Fruit fly (Drosophila melanogaster) whole organism, embryonic: ENCODE measurements around the gene Sfp23F.

Experiments used
- Ada2b ChIP-seq: fragments of 200-800 bp; sonication (Bioruptor generic); IDR thresholded peaks from 2 replicates; pipeline ENCODE4 v1.3.6; 2022; ENCODE audit warnings: missing biosample characterization, missing genetic modification characterization
- Aef1 ChIP-seq: fragments of 200-800 bp; sonication (Bioruptor generic); IDR thresholded peaks from 3 replicates; pipeline ENCODE4 v1.3.6; 2022; ENCODE audit warnings: missing biosample characterization, missing genetic modification characterization
- C15 ChIP-seq: fragments of 200-800 bp; sonication (Bioruptor generic); IDR thresholded peaks from 3 replicates; pipeline ENCODE4 v1.3.6; 2022; ENCODE audit warnings: missing biosample characterization, missing genetic modification characterization
- CG10366 ChIP-seq: fragments of 200-800 bp; sonication (Bioruptor generic); IDR thresholded peaks from 2 replicates; pipeline ENCODE4 v1.3.6; 2022; ENCODE audit warnings: missing biosample characterization, missing genetic modification characterization
- CG10431 ChIP-seq: fragments of 200-800 bp; sonication (Bioruptor generic); optimal IDR thresholded peaks from 3 replicates; lab custom pipeline; 2018; ENCODE audit warnings: missing biosample characterization, mild to moderate bottlenecking, missing genetic modification characterization
- CG10565 ChIP-seq: fragments of 200-800 bp; sonication (Bioruptor generic); optimal IDR thresholded peaks from 3 replicates; lab custom pipeline; 2016; ENCODE audit warnings: missing biosample characterization, mild to moderate bottlenecking, missing genetic modification characterization
- CG11085 ChIP-seq: fragments of 200-800 bp; sonication (Bioruptor generic); IDR thresholded peaks from 2 replicates; pipeline ENCODE4 v1.3.6; 2022; ENCODE audit warnings: missing biosample characterization, missing genetic modification characterization
- CG11247 ChIP-seq: fragments of 200-800 bp; sonication (Bioruptor generic); IDR thresholded peaks from 2 replicates; pipeline ENCODE4 v1.3.6; 2022; ENCODE audit warnings: missing biosample characterization, missing genetic modification characterization
- CG11560 ChIP-seq: fragments of 200-800 bp; sonication (Bioruptor generic); IDR thresholded peaks from 3 replicates; pipeline ENCODE4 v1.3.6; 2022; ENCODE audit warnings: missing biosample characterization, missing genetic modification characterization
- CG13296 ChIP-seq: fragments of 200-800 bp; sonication (Bioruptor generic); optimal IDR thresholded peaks from 3 replicates; lab custom pipeline; 2018; ENCODE audit warnings: missing biosample characterization, mild to moderate bottlenecking, missing genetic modification characterization
- CG14667 ChIP-seq: fragments of 200-800 bp; sonication (Bioruptor generic); IDR thresholded peaks from 2 replicates; pipeline ENCODE4 v1.3.6; 2022; ENCODE audit warnings: missing biosample characterization, missing genetic modification characterization
- CG15479 ChIP-seq: fragments of 200-800 bp; sonication (Bioruptor generic); optimal IDR thresholded peaks from 3 replicates; lab custom pipeline; 2019; ENCODE audit warnings: missing biosample characterization, mild to moderate bottlenecking, missing genetic modification characterization, moderate library complexity
- CG15514 ChIP-seq: fragments of 200-800 bp; sonication (Bioruptor generic); optimal IDR thresholded peaks from 3 replicates; lab custom pipeline; 2017; ENCODE audit warnings: missing biosample characterization, missing genetic modification characterization, mild to moderate bottlenecking, moderate library complexity, missing genetic modification reagents
- CG17186 ChIP-seq: fragments of 200-800 bp; sonication (Bioruptor generic); optimal IDR thresholded peaks from 3 replicates; lab custom pipeline; 2017; ENCODE audit warnings: missing biosample characterization, missing genetic modification reagents, missing genetic modification characterization
- CG17359 ChIP-seq: fragments of 200-800 bp; sonication (Bioruptor generic); optimal IDR thresholded peaks from 3 replicates; lab custom pipeline; 2018; ENCODE audit warnings: missing biosample characterization, mild to moderate bottlenecking, missing genetic modification characterization, moderate library complexity
- CG2116 ChIP-seq: fragments of 200-800 bp; sonication (Bioruptor generic); optimal IDR thresholded peaks from 3 replicates; lab custom pipeline; 2018; ENCODE audit warnings: missing biosample characterization, mild to moderate bottlenecking, missing genetic modification characterization
- CG31388 ChIP-seq: fragments of 200-800 bp; sonication (Bioruptor generic); optimal IDR thresholded peaks from 2 replicates; lab custom pipeline; 2016; ENCODE audit warnings: missing biosample characterization, missing genetic modification characterization
- CG32772 ChIP-seq: fragments of 200-800 bp; sonication (Bioruptor generic); IDR thresholded peaks from 2 replicates; pipeline ENCODE4 v1.3.6; 2022; ENCODE audit warnings: missing biosample characterization, missing genetic modification characterization
- CG33557 ChIP-seq: fragments of 200-800 bp; sonication (Bioruptor generic); optimal IDR thresholded peaks from 2 replicates; lab custom pipeline; 2019; ENCODE audit warnings: missing biosample characterization, mild to moderate bottlenecking, missing genetic modification characterization, moderate library complexity
- CG4730 ChIP-seq: fragments of 200-800 bp; sonication (Bioruptor generic); IDR thresholded peaks from 2 replicates; pipeline ENCODE4 v1.3.6; 2022; ENCODE audit warnings: missing biosample characterization, missing genetic modification characterization
- CG6854 ChIP-seq: fragments of 200-800 bp; sonication (Bioruptor generic); optimal IDR thresholded peaks from 3 replicates; lab custom pipeline; 2017; ENCODE audit warnings: missing biosample characterization, mild to moderate bottlenecking, missing genetic modification characterization
- CG7372 ChIP-seq: fragments of 200-800 bp; sonication (Bioruptor generic); IDR thresholded peaks from 2 replicates; pipeline ENCODE4 v1.3.6; 2022; ENCODE audit warnings: missing biosample characterization, missing genetic modification characterization
- Dbx ChIP-seq: fragments of 200-800 bp; sonication (Bioruptor generic); IDR thresholded peaks from 3 replicates; pipeline ENCODE4 v1.3.6; 2022; ENCODE audit warnings: missing biosample characterization, missing genetic modification characterization
- Dfd ChIP-seq, 2 experiments: fragments of >200 bp; optimal IDR thresholded peaks; 2 replicates each; lab custom pipeline; 2017; ENCODE audit warnings: missing biosample characterization in 2 of 2, missing genetic modification characterization in 2 of 2
- Fer1 ChIP-seq: fragments of 200-800 bp; sonication (Bioruptor generic); optimal IDR thresholded peaks from 2 replicates; lab custom pipeline; 2017; ENCODE audit warnings: missing biosample characterization, mild to moderate bottlenecking, missing genetic modification characterization
- HHEX ChIP-seq: fragments of 200-800 bp; sonication (Bioruptor generic); optimal IDR thresholded peaks from 3 replicates; lab custom pipeline; 2017; ENCODE audit warnings: missing biosample characterization, mild to moderate bottlenecking, missing genetic modification characterization, missing genetic modification reagents
- Hr3 ChIP-seq: fragments of 200-800 bp; sonication (Bioruptor generic); optimal IDR thresholded peaks from 3 replicates; lab custom pipeline; 2016; ENCODE audit warnings: missing biosample characterization, missing genetic modification characterization
- TFAM ChIP-seq: fragments of 200-800 bp; sonication (Bioruptor generic); optimal IDR thresholded peaks from 2 replicates; lab custom pipeline; 2017; ENCODE audit warnings: missing biosample characterization, missing genetic modification characterization, inconsistent platforms
- YL-1 ChIP-seq: fragments of 200-800 bp; sonication (Bioruptor generic); optimal IDR thresholded peaks from 3 replicates; lab custom pipeline; 2017; ENCODE audit warnings: missing biosample characterization, mild to moderate bottlenecking, missing genetic modification characterization
- bab2 ChIP-seq: fragments of 200-800 bp; sonication (Bioruptor generic); optimal IDR thresholded peaks from 2 replicates; lab custom pipeline; 2016; ENCODE audit warnings: missing biosample characterization, missing genetic modification characterization
- bigmax ChIP-seq: fragments of 200-800 bp; sonication (Bioruptor generic); optimal IDR thresholded peaks from 2 replicates; lab custom pipeline; 2018; ENCODE audit warnings: missing biosample characterization, mild to moderate bottlenecking, missing genetic modification characterization
- cad ChIP-seq: fragments of >200 bp; optimal IDR thresholded peaks from 2 replicates; lab custom pipeline; 2017; ENCODE audit warnings: missing biosample characterization, missing genetic modification characterization
- cato ChIP-seq: fragments of 200-800 bp; sonication (Bioruptor generic); optimal IDR thresholded peaks from 2 replicates; lab custom pipeline; 2016; ENCODE audit warnings: missing biosample characterization, missing genetic modification characterization, borderline replicate concordance
- chinmo ChIP-seq: fragments of 200-800 bp; sonication (Bioruptor generic); IDR thresholded peaks from 4 replicates; pipeline ENCODE4 v1.3.6; 2022; ENCODE audit warnings: missing biosample characterization, missing genetic modification characterization; ENCODE audit not compliant: partially characterized antibody
- croc ChIP-seq: fragments of 200-800 bp; sonication (Bioruptor generic); conservative IDR thresholded peaks from 3 replicates; pipeline ENCODE4 v1.3.6; 2022; ENCODE audit warnings: missing biosample characterization, missing genetic modification characterization
- dysf ChIP-seq: fragments of 200-800 bp; sonication (Bioruptor generic); IDR thresholded peaks from 3 replicates; pipeline ENCODE4 v1.3.6; 2022; ENCODE audit warnings: missing biosample characterization, missing genetic modification characterization
- exex ChIP-seq: fragments of 200-800 bp; sonication (Bioruptor generic); optimal IDR thresholded peaks from 4 replicates; lab custom pipeline; 2018; ENCODE audit warnings: missing biosample characterization, mild to moderate bottlenecking, missing genetic modification characterization, moderate library complexity
- fd64A ChIP-seq: fragments of 200-800 bp; sonication (Bioruptor generic); optimal IDR thresholded peaks from 3 replicates; lab custom pipeline; 2018; ENCODE audit warnings: missing biosample characterization, mild to moderate bottlenecking, missing genetic modification characterization
- grau ChIP-seq: fragments of 200-800 bp; optimal IDR thresholded peaks from 3 replicates; lab custom pipeline; 2019; ENCODE audit warnings: missing biosample characterization, mild to moderate bottlenecking, missing genetic modification characterization, moderate library complexity
- grn ChIP-seq: fragments of 200-800 bp; sonication (Bioruptor generic); optimal IDR thresholded peaks from 3 replicates; lab custom pipeline; 2017; ENCODE audit warnings: missing biosample characterization, missing genetic modification characterization
- gsb ChIP-seq: fragments of 200-800 bp; sonication (Bioruptor generic); IDR thresholded peaks from 2 replicates; pipeline ENCODE4 v1.3.6; 2022; ENCODE audit warnings: missing biosample characterization, missing genetic modification characterization
- gsb-n ChIP-seq: fragments of 200-800 bp; sonication (Bioruptor generic); optimal IDR thresholded peaks from 3 replicates; lab custom pipeline; 2018; ENCODE audit warnings: missing biosample characterization, mild to moderate bottlenecking, missing genetic modification characterization
- maf-S ChIP-seq: fragments of 200-800 bp; sonication (Bioruptor generic); optimal IDR thresholded peaks from 2 replicates; lab custom pipeline; 2016; ENCODE audit warnings: missing biosample characterization, missing genetic modification characterization
- pzg ChIP-seq: fragments of 200-800 bp; sonication (Bioruptor generic); optimal IDR thresholded peaks from 3 replicates; lab custom pipeline; 2018; ENCODE audit warnings: missing biosample characterization, mild to moderate bottlenecking, missing genetic modification characterization, moderate library complexity
- so ChIP-seq: fragments of 200-800 bp; sonication (Bioruptor generic); IDR thresholded peaks from 3 replicates; pipeline ENCODE4 v1.3.6; 2022; ENCODE audit warnings: missing biosample characterization, missing genetic modification characterization
- sob ChIP-seq: fragments of 200-800 bp; sonication (Bioruptor generic); IDR thresholded peaks from 2 replicates; pipeline ENCODE4 v1.3.6; 2022; ENCODE audit warnings: missing biosample characterization, missing genetic modification characterization
- ssp ChIP-seq: fragments of 200-800 bp; sonication (Bioruptor generic); IDR thresholded peaks from 2 replicates; pipeline ENCODE4 v1.3.6; 2022; ENCODE audit warnings: missing biosample characterization, missing genetic modification characterization
- tx ChIP-seq: fragments of 200-800 bp; sonication (Bioruptor generic); optimal IDR thresholded peaks from 2 replicates; lab custom pipeline; 2016; ENCODE audit warnings: missing biosample characterization, missing genetic modification characterization
- vfl ChIP-seq: fragments of 200-800 bp; sonication (Bioruptor generic); optimal IDR thresholded peaks from 2 replicates; lab custom pipeline; 2016; ENCODE audit warnings: missing biosample characterization, missing genetic modification characterization
- wek ChIP-seq: fragments of 200-800 bp; sonication (Bioruptor generic); optimal IDR thresholded peaks from 3 replicates; lab custom pipeline; 2018; ENCODE audit warnings: missing biosample characterization, mild to moderate bottlenecking, missing genetic modification characterization, moderate library complexity
- zen ChIP-seq: fragments of 200-800 bp; sonication (Bioruptor generic); optimal IDR thresholded peaks from 3 replicates; lab custom pipeline; 2018; ENCODE audit warnings: missing biosample characterization, mild to moderate bottlenecking, missing genetic modification characterization, moderate library complexity

The Sfp23F gene

DNA sequence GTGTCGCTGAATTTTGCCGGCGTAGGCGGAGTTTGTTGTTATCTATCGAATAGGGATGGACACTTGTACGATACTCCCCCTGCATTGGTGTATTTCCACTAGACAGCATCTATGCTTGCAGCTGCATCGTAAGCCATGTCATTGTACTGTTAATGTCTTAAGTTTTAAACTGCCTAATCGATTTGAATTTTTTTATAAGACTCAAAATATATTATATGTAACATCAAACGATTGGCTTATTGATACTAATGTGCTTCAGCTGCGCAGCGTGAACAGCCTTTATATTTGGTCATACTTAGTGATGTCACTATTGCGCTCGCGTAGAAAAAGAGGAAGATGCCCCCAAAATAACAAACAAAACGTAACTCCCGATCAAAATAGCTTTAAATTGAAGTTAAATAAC lies 10.9 kb downstream of the Sfp23F start, which contains the start of the genes CG9662 and Ptpa (continued):
- TF ChIP-seq CG10366 (GFP tag; lab: Robert Waterston, UW): peak; percentile 92
- peak; percentile 74 for TF ChIP-seq CG11085 (GFP tag; lab: Robert Waterston, UW)
- TF ChIP-seq wek: no peak
- TF ChIP-seq cato (GFP tag; lab: Kevin White, UChicago): peak; percentile 73
- TF ChIP-seq Dfd (GFP tag; optimal IDR thresholded peaks at IDR 0.05; lab: Kevin White, UChicago): peak in 1 of 2 experiments; percentile 43
- no peak for TF ChIP-seq C15 (GFP tag; lab: Robert Waterston, UW)
- TF ChIP-seq CG10565 (GFP tag; lab: Kevin White, UChicago): no peak
- TF ChIP-seq HHEX: peak; percentile 47
- TF ChIP-seq CG10431 (GFP tag; lab: Kevin White, UChicago): no peak
- TF ChIP-seq bab2 (GFP tag; lab: Kevin White, UChicago): peak; percentile 90
- TF ChIP-seq grau (tag; lab: Kevin White, UChicago): peak; percentile 79
- TF ChIP-seq grn: no peak
- peak; percentile 83 for TF ChIP-seq CG7372 (GFP tag; lab: Robert Waterston, UW)
- no peak for TF ChIP-seq exex
- no peak for TF ChIP-seq Fer1 (GFP tag; lab: Kevin White, UChicago)
- TF ChIP-seq vfl: peak; percentile 76
- peak; percentile 80 for TF ChIP-seq croc
- peak; percentile 61 for TF ChIP-seq CG2116 (GFP tag; lab: Kevin White, UChicago)
- TF ChIP-seq CG17359 (tag; lab: Kevin White, UChicago): peak; percentile 66
- peak; percentile 86 for TF ChIP-seq tx (GFP tag; lab: Kevin White, UChicago)
- TF ChIP-seq CG15514 (GFP tag; lab: Kevin White, UChicago): peak; percentile 68
- TF ChIP-seq CG6854 (GFP tag; lab: Kevin White, UChicago): no peak
- TF ChIP-seq CG33557: peak; percentile 64
- TF ChIP-seq fd64A (GFP tag; lab: Kevin White, UChicago): no peak
- peak; percentile 33; the same call in 1 of the 3 replicates for TF ChIP-seq so (GFP tag; lab: Robert Waterston, UW)
- peak; percentile 80 for TF ChIP-seq Ada2b
- peak; percentile 85 for TF ChIP-seq maf-S (GFP tag; lab: Kevin White, UChicago)
- peak; percentile 81 for TF ChIP-seq CG14667 (GFP tag; lab: Robert Waterston, UW)
- TF ChIP-seq pzg (GFP tag; lab: Kevin White, UChicago): peak; percentile 76
- TF ChIP-seq CG11247: peak; percentile 64
- TF ChIP-seq TFAM: no peak
- peak; percentile 41 for TF ChIP-seq CG31388 (GFP tag; lab: Kevin White, UChicago)
- no peak for TF ChIP-seq cad (GFP tag; lab: Kevin White, UChicago)
- peak; percentile 90 for TF ChIP-seq dysf (GFP tag; lab: Robert Waterston, UW)
- TF ChIP-seq Dbx (GFP tag; lab: Robert Waterston, UW): peak; percentile 93
- peak; percentile 84 for TF ChIP-seq zen
- 0 out of 4 replicates have a peak, but pooled peaks have one; percentile 72 for TF ChIP-seq chinmo (GFP tag; lab: Robert Waterston, UW)
- TF ChIP-seq CG15479: no peak
- peak; percentile 89 for TF ChIP-seq CG17186 (GFP tag; lab: Kevin White, UChicago)
- no peak for TF ChIP-seq gsb-n (tag; lab: Kevin White, UChicago)
- peak; percentile 96 for TF ChIP-seq ssp (GFP tag; lab: Robert Waterston, UW)
- peak; percentile 82 for TF ChIP-seq sob (GFP tag; lab: Robert Waterston, UW)
- no peak for TF ChIP-seq bigmax (GFP tag; lab: Kevin White, UChicago)
- TF ChIP-seq CG4730 (GFP tag; lab: Robert Waterston, UW): peak; percentile 64
- peak; percentile 68; the same call in 2 of the 3 replicates for TF ChIP-seq CG11560 (tag; lab: Robert Waterston, UW)
- peak; percentile 11; the same call in 1 of the 2 replicates for TF ChIP-seq gsb
- peak; percentile 23 for TF ChIP-seq CG13296 (GFP tag; lab: Kevin White, UChicago)
- TF ChIP-seq YL-1 (GFP tag; lab: Kevin White, UChicago): peak; percentile 46
- peak; percentile 95 for TF ChIP-seq Aef1 (GFP tag; lab: Robert Waterston, UW)
- TF ChIP-seq CG32772 (GFP tag; lab: Robert Waterston, UW): peak; percentile 76
- peak; percentile 88 for TF ChIP-seq Hr3 (GFP tag; lab: Kevin White, UChicago)
